Worm (Caenorhabditis elegans) whole organism, L1 larva: Measurements from ENCODE around the gene K09C4.7.

Source experiments
- C16A3.4 ChIP-seq: fragments of 150-350 bp; optimal IDR thresholded peaks from 2 replicates; lab custom pipeline; 2014; ENCODE audit warnings: missing biosample characterization, missing genetic modification characterization
- aha-1 ChIP-seq: fragments of 150-350 bp; optimal IDR thresholded peaks from 2 replicates; lab custom pipeline; 2014; ENCODE audit warnings: missing biosample characterization, missing genetic modification characterization
- aly-2 ChIP-seq: fragments of 150-350 bp; optimal IDR thresholded peaks from 2 replicates; lab custom pipeline; 2014; ENCODE audit warnings: missing biosample characterization, missing genetic modification characterization
- blmp-1 ChIP-seq: fragments of 150-350 bp; optimal IDR thresholded peaks from 2 replicates; lab custom pipeline; 2014; ENCODE audit warnings: missing biosample characterization, missing genetic modification characterization
- ceh-63 ChIP-seq: fragments of 200-800 bp; sonication (Bioruptor generic); optimal IDR thresholded peaks from 2 replicates; lab custom pipeline; 2018; ENCODE audit warnings: mild to moderate bottlenecking, missing genetic modification characterization, missing compliant biosample characterization
- ceh-88 ChIP-seq: fragments of 200-800 bp; sonication (Bioruptor generic); IDR thresholded peaks from 2 replicates; pipeline ENCODE4 v1.3.6; 2022; ENCODE audit warnings: missing genetic modification characterization, missing compliant biosample characterization
- ces-1 ChIP-seq: fragments of 150-350 bp; optimal IDR thresholded peaks from 2 replicates; lab custom pipeline; 2014; ENCODE audit warnings: missing biosample characterization, missing genetic modification reagents, missing genetic modification characterization
- efl-1 ChIP-seq, 4 experiments: fragments of 150-350 bp; optimal IDR thresholded peaks in 3 of 4; peaks in 1 of 4; 1 replicate in 1 of 4; 2 replicates in 3 of 4; lab custom pipeline; 2014; ENCODE audit warnings: missing biosample characterization in 2 of 4, missing genetic modification characterization in 2 of 4, missing genetic modification reagents in 2 of 4
- egl-13 ChIP-seq: sonication (generic microtip); optimal IDR thresholded peaks from 2 replicates; lab custom pipeline; 2016; ENCODE audit warnings: missing genotype, missing genetic modification reagents, missing genetic modification characterization, missing compliant biosample characterization
- elt-2 ChIP-seq: sonication (generic microtip); optimal IDR thresholded peaks from 2 replicates; lab custom pipeline; 2016; ENCODE audit warnings: missing genetic modification characterization, mild to moderate bottlenecking, inconsistent platforms, missing compliant biosample characterization, missing genetic modification reagents
- fkh-8 ChIP-seq: sonication (generic microtip); optimal IDR thresholded peaks from 2 replicates; lab custom pipeline; 2016; ENCODE audit warnings: mild to moderate bottlenecking, missing genetic modification characterization, missing compliant biosample characterization
- grh-1 ChIP-seq: fragments of 200-800 bp; sonication (Bioruptor generic); IDR thresholded peaks from 2 replicates; pipeline ENCODE4 v1.3.6; 2022; ENCODE audit warnings: missing genetic modification reagents, missing genetic modification characterization, missing compliant biosample characterization
- hpl-2 ChIP-seq: fragments of 150-350 bp; optimal IDR thresholded peaks from 2 replicates; lab custom pipeline; 2014; ENCODE audit warnings: missing biosample characterization, missing genetic modification reagents, missing genetic modification characterization
- irx-1 ChIP-seq: sonication (generic microtip); optimal IDR thresholded peaks from 2 replicates; lab custom pipeline; 2016; ENCODE audit warnings: missing genetic modification characterization, missing compliant biosample characterization
- isw-1 ChIP-seq: fragments of 200-800 bp; sonication (Bioruptor generic); IDR thresholded peaks from 2 replicates; pipeline ENCODE4 v1.3.6; 2022; ENCODE audit warnings: missing genetic modification characterization, missing compliant biosample characterization
- jun-1 ChIP-seq: fragments of 150-350 bp; optimal IDR thresholded peaks from 2 replicates; lab custom pipeline; 2014; ENCODE audit warnings: missing biosample characterization, missing genetic modification reagents, missing genetic modification characterization
- lin-15B ChIP-seq: fragments of 150-350 bp; sonication (generic microtip); optimal IDR thresholded peaks from 3 replicates; lab custom pipeline; 2014; ENCODE audit warnings: missing biosample characterization, missing genetic modification characterization
- lin-35 ChIP-seq, 2 experiments: fragments of 150-350 bp; optimal IDR thresholded peaks; 2 replicates each; lab custom pipeline; 2014; ENCODE audit warnings: missing biosample characterization in 2 of 2, missing genetic modification characterization in 2 of 2, missing genetic modification reagents in 2 of 2
- lin-39 ChIP-seq: fragments of 150-350 bp; optimal IDR thresholded peaks from 2 replicates; lab custom pipeline; 2014; ENCODE audit warnings: missing biosample characterization, missing genetic modification reagents, missing genetic modification characterization
- lsy-2 ChIP-seq, 2 experiments: fragments of 150-350 bp; optimal IDR thresholded peaks; 2 replicates each; lab custom pipeline; 2014; ENCODE audit warnings: missing biosample characterization in 2 of 2, missing genetic modification characterization in 2 of 2
- mdl-1 ChIP-seq, 2 experiments: fragments of 150-350 bp; optimal IDR thresholded peaks; 2 replicates each; lab custom pipeline; 2014 to 2017; ENCODE audit warnings: missing biosample characterization in 2 of 2, missing genetic modification characterization in 2 of 2, inconsistent platforms in 1 of 2
- mef-2 ChIP-seq: fragments of 150-350 bp; optimal IDR thresholded peaks from 2 replicates; lab custom pipeline; 2014; ENCODE audit warnings: missing biosample characterization, missing genetic modification characterization
- mep-1 ChIP-seq: fragments of 150-350 bp; optimal IDR thresholded peaks from 2 replicates; lab custom pipeline; 2014; ENCODE audit warnings: missing biosample characterization, missing genetic modification characterization
- nhr-11 ChIP-seq: fragments of 150-350 bp; optimal IDR thresholded peaks from 2 replicates; lab custom pipeline; 2014; ENCODE audit warnings: missing biosample characterization, missing genetic modification characterization
- nhr-20 ChIP-seq: sonication (generic microtip); optimal IDR thresholded peaks from 2 replicates; lab custom pipeline; 2016; ENCODE audit warnings: mild to moderate bottlenecking, missing genetic modification characterization, missing compliant biosample characterization
- nhr-237 ChIP-seq: fragments of 150-350 bp; optimal IDR thresholded peaks from 2 replicates; lab custom pipeline; 2014; ENCODE audit warnings: missing biosample characterization, missing genetic modification characterization
- nhr-77 ChIP-seq: fragments of 150-350 bp; optimal IDR thresholded peaks from 2 replicates; lab custom pipeline; 2014; ENCODE audit warnings: missing biosample characterization, missing genetic modification characterization
- nhr-90 ChIP-seq: sonication (generic microtip); optimal IDR thresholded peaks from 2 replicates; lab custom pipeline; 2016; ENCODE audit warnings: mild to moderate bottlenecking, missing genetic modification characterization, missing compliant biosample characterization; ENCODE audit not compliant: poor library complexity
- pag-3 ChIP-seq: sonication (generic microtip); optimal IDR thresholded peaks from 2 replicates; lab custom pipeline; 2017; ENCODE audit warnings: missing genetic modification characterization, mild to moderate bottlenecking, missing compliant biosample characterization, antibody characterized with exemption, borderline replicate concordance; ENCODE audit not compliant: insufficient read depth
- pax-3 ChIP-seq: fragments of 200-800 bp; sonication (Bioruptor generic); optimal IDR thresholded peaks from 2 replicates; lab custom pipeline; 2018; ENCODE audit warnings: mild to moderate bottlenecking, missing genetic modification characterization, moderate library complexity, missing compliant biosample characterization
- snpc-4 ChIP-seq: fragments of 150-350 bp; optimal IDR thresholded peaks from 2 replicates; lab custom pipeline; 2014; ENCODE audit warnings: missing biosample characterization, missing genetic modification characterization
- snu-23 ChIP-seq: sonication (generic microtip); optimal IDR thresholded peaks from 2 replicates; lab custom pipeline; 2016; ENCODE audit warnings: missing genetic modification characterization, missing compliant biosample characterization
- sox-4 ChIP-seq: sonication (generic microtip); optimal IDR thresholded peaks from 2 replicates; lab custom pipeline; 2016; ENCODE audit warnings: missing genetic modification characterization, missing compliant biosample characterization
- sptf-1 ChIP-seq: fragments of 150-350 bp; optimal IDR thresholded peaks from 2 replicates; lab custom pipeline; 2014; ENCODE audit warnings: missing biosample characterization, missing genetic modification characterization
- sup-37 ChIP-seq: fragments of 200-800 bp; sonication (Bioruptor generic); optimal IDR thresholded peaks from 2 replicates; lab custom pipeline; 2018; ENCODE audit warnings: mild to moderate bottlenecking, missing genetic modification characterization, missing compliant biosample characterization
- swsn-7 ChIP-seq: sonication (generic microtip); optimal IDR thresholded peaks from 2 replicates; lab custom pipeline; 2016; ENCODE audit warnings: missing genetic modification characterization, missing compliant biosample characterization
- unc-130 ChIP-seq: fragments of 150-350 bp; optimal IDR thresholded peaks from 2 replicates; lab custom pipeline; 2017; ENCODE audit warnings: missing biosample characterization, missing genetic modification characterization, inconsistent platforms
- unc-30 ChIP-seq: sonication (generic microtip); optimal IDR thresholded peaks from 2 replicates; lab custom pipeline; 2017; ENCODE audit warnings: missing biosample characterization, missing genetic modification characterization
- zag-1 ChIP-seq: fragments of 150-350 bp; optimal IDR thresholded peaks from 2 replicates; lab custom pipeline; 2014; ENCODE audit warnings: missing biosample characterization, missing genetic modification characterization
- zip-4 ChIP-seq: fragments of 200-800 bp; sonication (Bioruptor generic); optimal IDR thresholded peaks from 2 replicates; lab custom pipeline; 2018; ENCODE audit warnings: mild to moderate bottlenecking, missing genetic modification characterization, moderate library complexity, missing compliant biosample characterization
- ztf-4 ChIP-seq: fragments of 150-350 bp; optimal IDR thresholded peaks from 2 replicates; lab custom pipeline; 2014; ENCODE audit warnings: missing biosample characterization, missing genetic modification characterization

Gene K09C4.7

DNA sequence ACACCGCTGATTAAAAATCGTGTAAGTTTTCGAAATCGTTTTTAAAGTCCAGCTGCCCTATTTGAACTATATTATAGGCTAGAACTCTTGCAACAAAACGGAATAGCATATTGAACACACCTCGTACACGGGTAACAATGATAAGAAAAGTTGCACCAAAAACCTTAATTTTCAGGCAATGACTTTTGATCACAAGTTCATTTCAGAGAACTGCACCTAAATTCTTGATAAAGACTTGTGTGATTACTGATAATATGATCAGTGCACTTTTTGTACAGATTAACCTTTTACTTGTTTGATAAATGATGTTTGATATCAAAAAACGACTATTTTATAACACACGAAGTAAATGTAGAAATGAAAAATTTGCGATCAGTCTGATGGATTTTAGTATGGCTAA is 25.1 kb downstream of the K09C4.7 start:
- TF ChIP-seq sox-4 (tag; lab: Kevin White, UChicago) (no peak), nhr-20 (tag; lab: Kevin White, UChicago) (peak; percentile 29), elt-2 (tag; lab: Kevin White, UChicago) (peak; percentile 87)

DNA sequence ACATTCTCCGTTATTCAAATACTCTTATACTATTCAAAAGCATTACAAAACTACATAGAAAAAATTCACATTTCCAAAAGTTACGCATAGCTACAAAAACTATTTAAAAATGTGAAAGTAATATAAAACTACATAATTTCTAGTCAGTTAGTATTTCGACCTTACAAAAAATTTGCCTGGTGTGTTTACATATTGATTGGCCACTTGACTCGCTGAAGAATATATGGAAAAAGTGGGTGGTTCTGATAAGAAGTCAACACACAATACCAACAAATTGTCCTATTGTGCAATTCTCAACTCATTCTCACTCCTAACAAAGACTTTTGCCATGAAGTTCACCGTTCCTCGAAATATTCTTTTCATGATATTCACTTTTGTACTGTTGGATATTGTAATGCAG is 25.9 kb downstream of the K09C4.7 start, which contains the start of gene K09C4.1:
Gene K09C4.1, plus strand, starts transcription at position 301 of the 400 bp plus-strand sequence.
- TF ChIP-seq hpl-2 (GFP tag; lab: Kevin White, UChicago): no peak
- no peak for TF ChIP-seq sup-37 (GFP tag; lab: Kevin White, UChicago)
- no peak for TF ChIP-seq lsy-2 (tag; optimal IDR thresholded peaks at IDR 0.05; lab: Kevin White, UChicago)
- TF ChIP-seq swsn-7 (tag; lab: Kevin White, UChicago): no peak
- no peak for TF ChIP-seq C16A3.4 (tag; lab: Kevin White, UChicago)
- no peak for TF ChIP-seq unc-130
- TF ChIP-seq unc-30 (tag; lab: Kevin White, UChicago): no peak
- TF ChIP-seq lin-39 (tag; lab: Kevin White, UChicago): no peak
- no peak for TF ChIP-seq lin-15B (tag; lab: Kevin White, UChicago)

DNA sequence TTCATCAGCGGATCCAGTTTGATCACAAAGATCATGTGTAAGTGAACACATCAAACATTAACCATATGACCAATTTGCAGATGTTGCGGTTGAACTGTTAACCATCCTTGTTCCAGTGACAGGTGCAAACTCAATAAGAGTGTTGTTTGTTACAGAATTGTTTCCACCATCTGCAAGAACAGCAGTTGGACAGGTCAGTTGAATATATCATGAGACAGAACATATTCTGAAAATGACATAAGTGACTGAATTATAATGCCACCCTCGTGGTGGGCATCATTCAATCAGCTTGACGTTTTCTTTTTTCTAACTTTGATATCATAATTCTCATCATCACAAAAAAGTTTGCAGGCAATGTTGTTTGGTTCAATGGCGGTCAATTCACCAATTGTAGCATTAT is 27.9 kb downstream of the K09C4.7 start:
- no peak for TF ChIP-seq zag-1 (tag; lab: Kevin White, UChicago)
- no peak for TF ChIP-seq lin-35 (GFP tag; optimal IDR thresholded peaks at IDR 0.05; lab: Kevin White, UChicago)
- no peak for TF ChIP-seq mdl-1 (tag; optimal IDR thresholded peaks at IDR 0.05; lab: Kevin White, UChicago)
- no peak for TF ChIP-seq snu-23 (GFP tag; lab: Kevin White, UChicago)
- no peak for TF ChIP-seq snpc-4
- TF ChIP-seq jun-1 (tag; lab: Kevin White, UChicago): no peak
- TF ChIP-seq nhr-77: no peak
- no peak for TF ChIP-seq blmp-1
- no peak for TF ChIP-seq lsy-2 (tag; optimal IDR thresholded peaks at IDR 0.05; lab: Kevin White, UChicago)
- TF ChIP-seq efl-1 (optimal IDR thresholded peaks at IDR 0.05; lab: Kevin White, UChicago): no peak
- no peak for TF ChIP-seq efl-1 (GFP tag; optimal IDR thresholded peaks at IDR 0.05 in 1 of 2; lab: Kevin White, UChicago)
- no peak for TF ChIP-seq pax-3
- no peak for TF ChIP-seq zip-4 (GFP tag; lab: Kevin White, UChicago)
- no peak for TF ChIP-seq sup-37 (GFP tag; lab: Kevin White, UChicago)
- TF ChIP-seq ces-1 (GFP tag; lab: Kevin White, UChicago): no peak
- TF ChIP-seq ceh-63 (GFP tag; lab: Kevin White, UChicago): no peak
- no peak for TF ChIP-seq aha-1 (tag; lab: Kevin White, UChicago)

- TF ChIP-seq fkh-8 (no peak), mef-2 (no peak), isw-1 (GFP tag; lab: Robert Waterston, UW) (no peak), aly-2 (no peak), ztf-4 (tag; lab: Kevin White, UChicago) (no peak), ceh-88 (GFP tag; lab: Robert Waterston, UW) (no peak), nhr-237 (no peak), irx-1 (tag; lab: Kevin White, UChicago) (no peak), mep-1 (tag; lab: Kevin White, UChicago) (no peak), nhr-11 (no peak), egl-13 (tag; lab: Kevin White, UChicago) (no peak), pax-3 (no peak), grh-1 (no peak), snpc-4 (no peak), nhr-90 (tag; lab: Kevin White, UChicago) (no peak), nhr-77 (no peak), pag-3 (no peak), lsy-2 (tag; optimal IDR thresholded peaks at IDR 0.05; lab: Kevin White, UChicago) (no peak), sptf-1 (no peak), aha-1 (tag; lab: Kevin White, UChicago) (no peak)
Observed at ce11 chrX:3301770-3302169, 29.1 kb downstream of the K09C4.7 start, which contains the start of gene F11D5.5. Gene F11D5.5 (plus strand): TSS chrX:3302070.
